Worm (Caenorhabditis elegans): Measurements from ENCODE around the gene K07F5.8.

ce11 chrIV:9863817-9864216 is 14.3 kb upstream of the K07F5.8 start, which contains the start of gene K07F5.16:
- TF ChIP-seq W03F9.2 (tag; optimal IDR thresholded peaks at IDR 0.05) (no peak), him-1 (tag; optimal IDR thresholded peaks at IDR 0.05) (no peak), dao-5 (tag; optimal IDR thresholded peaks at IDR 0.05) (no peak)

Data from whole organism, L4/young adult.